2 worm cellular contexts compared by ENCODE assay signal in the genomic region with DNA sequence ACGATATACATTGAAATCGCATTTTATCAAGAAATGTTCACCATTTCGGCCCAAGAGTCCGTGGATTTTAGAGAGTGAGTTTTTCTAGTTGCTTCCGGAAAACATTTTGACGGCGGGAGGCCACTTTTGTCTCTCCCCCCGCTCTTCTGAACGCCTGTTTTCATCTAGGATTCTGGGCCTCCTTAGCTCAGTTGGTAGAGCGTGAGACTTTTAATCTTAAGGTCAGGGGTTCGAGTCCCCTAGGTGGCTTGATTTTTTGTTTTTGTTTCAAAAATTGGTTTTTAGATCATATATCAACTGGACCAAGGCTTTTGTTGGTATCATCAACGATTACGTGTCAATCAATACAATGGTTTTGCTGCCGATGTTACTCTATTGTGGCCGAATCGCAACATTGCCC.
TF ChIP-seq lines count a peak whose summit lies in the region.

No protein-coding gene starts in this region.

TF ChIP-seq in whole organism, L4 larva, 104 proteins besides CTCF, POLR2A, EP300 and RAD21 (continued from another document and continues in another):
- TF ChIP-seq unc-130 (GFP tag; optimal IDR thresholded peaks at IDR 0.05; lab: Kevin White, UChicago), result peak; percentile 55
- TF ChIP-seq zip-2 (tag; optimal IDR thresholded peaks at IDR 0.05; lab: Kevin White, UChicago), result no peak
- peak; percentile 16 for TF ChIP-seq rbr-2 (tag; optimal IDR thresholded peaks at IDR 0.05; lab: Kevin White, UChicago)
- peak; percentile 52 to 87; a peak in 1 of 4 replicates for TF ChIP-seq madf-5 (GFP tag; IDR thresholded peaks at IDR 0.05; lab: Robert Waterston, UW)
- TF ChIP-seq lin-15B (tag; optimal IDR thresholded peaks at IDR 0.05; lab: Kevin White, UChicago), result no peak
- TF ChIP-seq lsy-2 (tag; optimal IDR thresholded peaks at IDR 0.05; lab: Kevin White, UChicago), result no peak
- peak; percentile 21 for TF ChIP-seq hlh-30 (tag; optimal IDR thresholded peaks at IDR 0.05; lab: Kevin White, UChicago; ENCODE audit: insufficient read depth)
- no peak for TF ChIP-seq attf-4 (tag; optimal IDR thresholded peaks at IDR 0.05; lab: Kevin White, UChicago)
- TF ChIP-seq fos-1 (tag; optimal IDR thresholded peaks at IDR 0.05; lab: Kevin White, UChicago), result no peak
- TF ChIP-seq dmd-8 (GFP tag; IDR thresholded peaks at IDR 0.05; lab: Robert Waterston, UW), result peak; percentile 92
- 0 out of 2 replicates have a peak, but pooled peaks have one; percentile 5 for TF ChIP-seq ZK337.2 (GFP tag; IDR thresholded peaks at IDR 0.05; lab: Robert Waterston, UW)
- no peak for TF ChIP-seq zag-1 (tag; optimal IDR thresholded peaks at IDR 0.05; lab: Kevin White, UChicago)
- TF ChIP-seq lin-38 (GFP tag; IDR thresholded peaks at IDR 0.05; lab: Robert Waterston, UW), result no peak; the same call in 1 of the 2 replicates
- peak; percentile 84 for TF ChIP-seq F26F4.8 (GFP tag; conservative IDR thresholded peaks at IDR 0.05; lab: Robert Waterston, UW)
- peak; percentile 79; the same call in 1 of the 2 replicates for TF ChIP-seq F44E2.7 (GFP tag; IDR thresholded peaks at IDR 0.05; lab: Robert Waterston, UW)
- TF ChIP-seq Y105C5A.15 (GFP tag; IDR thresholded peaks at IDR 0.05; lab: Robert Waterston, UW), result peak; percentile 58; the same call in 1 of the 2 replicates
- TF ChIP-seq T26A8.4 (GFP tag; IDR thresholded peaks at IDR 0.05; lab: Robert Waterston, UW), result peak; percentile 65
- peak; percentile 80 for TF ChIP-seq ctbp-1 (GFP tag; IDR thresholded peaks at IDR 0.05; lab: Robert Waterston, UW)
- no peak; the same call in 1 of the 2 replicates for TF ChIP-seq hmg-1.1 (GFP tag; IDR thresholded peaks at IDR 0.05; lab: Robert Waterston, UW)
- no peak for TF ChIP-seq unc-39 (tag; optimal IDR thresholded peaks at IDR 0.05; lab: Kevin White, UChicago)
- TF ChIP-seq nhr-11 (tag; optimal IDR thresholded peaks at IDR 0.05; lab: Kevin White, UChicago), result no peak
- no peak for TF ChIP-seq dmd-9 (GFP tag; IDR thresholded peaks at IDR 0.05; lab: Robert Waterston, UW)
- TF ChIP-seq aly-2 (tag; optimal IDR thresholded peaks at IDR 0.05; lab: Kevin White, UChicago), result no peak
- peak; percentile 77; the same call in 1 of the 2 replicates for TF ChIP-seq nhr-41 (GFP tag; IDR thresholded peaks at IDR 0.05; lab: Robert Waterston, UW)
- 0 out of 2 replicates have a peak, but pooled peaks have one; percentile 63 for TF ChIP-seq daf-19 (GFP tag; conservative IDR thresholded peaks at IDR 0.05; lab: Robert Waterston, UW)
- TF ChIP-seq nhr-25 (tag; optimal IDR thresholded peaks at IDR 0.05; lab: Kevin White, UChicago; ENCODE audit: borderline replicate concordance, insufficient read depth), result no peak
- TF ChIP-seq ceh-32 (tag; optimal IDR thresholded peaks at IDR 0.05; lab: Kevin White, UChicago; ENCODE audit: poor library complexity), result no peak
- no peak for TF ChIP-seq zip-11 (GFP tag; IDR thresholded peaks at IDR 0.05; lab: Robert Waterston, UW)
- no peak for TF ChIP-seq ZK546.5 (tag; optimal IDR thresholded peaks at IDR 0.05; lab: Kevin White, UChicago)
- TF ChIP-seq R02D3.7 (tag; optimal IDR thresholded peaks at IDR 0.05; lab: Kevin White, UChicago), result no peak
- TF ChIP-seq nhr-111 (GFP tag; optimal IDR thresholded peaks at IDR 0.05; lab: Kevin White, UChicago), result peak; percentile 30
- no peak for TF ChIP-seq F10B5.3 (tag; optimal IDR thresholded peaks at IDR 0.05; lab: Kevin White, UChicago)
- no peak for TF ChIP-seq zfp-2 (tag; optimal IDR thresholded peaks at IDR 0.05; lab: Kevin White, UChicago)
- peak; percentile 81 for TF ChIP-seq vab-7 (GFP tag; IDR thresholded peaks at IDR 0.05; lab: Robert Waterston, UW)
- no peak for TF ChIP-seq ama-1 (optimal IDR thresholded peaks at IDR 0.05; lab: Kevin White, UChicago)
- TF ChIP-seq hif-1 (tag; optimal IDR thresholded peaks at IDR 0.05; lab: Kevin White, UChicago), result no peak
- TF ChIP-seq pha-4 (GFP tag; IDR thresholded peaks at IDR 0.05; lab: Robert Waterston, UW), result peak; percentile 82
- TF ChIP-seq pha-4 (tag; optimal IDR thresholded peaks at IDR 0.05; lab: Kevin White, UChicago), result no peak
- no peak for TF ChIP-seq ceh-82 (tag; optimal IDR thresholded peaks at IDR 0.05; lab: Kevin White, UChicago)
- TF ChIP-seq sdz-12 (GFP tag; optimal IDR thresholded peaks at IDR 0.05; lab: Kevin White, UChicago), result peak; percentile 8
- TF ChIP-seq mep-1 (tag; optimal IDR thresholded peaks at IDR 0.05; lab: Kevin White, UChicago), result no peak
- no peak for TF ChIP-seq dpl-1 (GFP tag; optimal IDR thresholded peaks at IDR 0.05; lab: Kevin White, UChicago)
- no peak for TF ChIP-seq ces-1 (GFP tag; optimal IDR thresholded peaks at IDR 0.05; lab: Kevin White, UChicago)
- peak; percentile 62; the same call in 1 of the 2 replicates for TF ChIP-seq mdt-29 (GFP tag; IDR thresholded peaks at IDR 0.05; lab: Robert Waterston, UW)
- no peak for TF ChIP-seq dmd-6 (GFP tag; IDR thresholded peaks at IDR 0.05; lab: Robert Waterston, UW)
- TF ChIP-seq F37D6.2 (tag; optimal IDR thresholded peaks at IDR 0.05; lab: Kevin White, UChicago), result no peak
- TF ChIP-seq fkh-10 (GFP tag; optimal IDR thresholded peaks at IDR 0.05; lab: Kevin White, UChicago), result no peak
- no peak for TF ChIP-seq hlh-11 (tag; optimal IDR thresholded peaks at IDR 0.05; lab: Kevin White, UChicago)
- TF ChIP-seq ztf-11 (tag; optimal IDR thresholded peaks at IDR 0.05; lab: Kevin White, UChicago), result no peak
- no peak; the same call in 1 of the 2 replicates for TF ChIP-seq nhr-42 (GFP tag; IDR thresholded peaks at IDR 0.05; lab: Robert Waterston, UW)
- no peak for TF ChIP-seq nhr-76 (tag; optimal IDR thresholded peaks at IDR 0.05; lab: Kevin White, UChicago)
- TF ChIP-seq jun-1 (tag; optimal IDR thresholded peaks at IDR 0.05; lab: Kevin White, UChicago), result no peak
- no peak for TF ChIP-seq nhr-6 (tag; optimal IDR thresholded peaks at IDR 0.05; lab: Kevin White, UChicago)
- TF ChIP-seq ztf-7 (tag; optimal IDR thresholded peaks at IDR 0.05; lab: Kevin White, UChicago), result no peak
- TF ChIP-seq nhr-237 (tag; optimal IDR thresholded peaks at IDR 0.05; lab: Kevin White, UChicago), result no peak
- TF ChIP-seq D1046.2 (GFP tag; IDR thresholded peaks at IDR 0.05; lab: Robert Waterston, UW), result peak; percentile 78; the same call in 1 of the 2 replicates
- TF ChIP-seq spr-3 (GFP tag; optimal IDR thresholded peaks at IDR 0.05; lab: Kevin White, UChicago), result no peak
- TF ChIP-seq snpc-1.2 (GFP tag; IDR thresholded peaks at IDR 0.05; lab: Robert Waterston, UW), result peak; percentile 99
- no peak for TF ChIP-seq set-16 (GFP tag; IDR thresholded peaks at IDR 0.05; lab: Robert Waterston, UW)
- TF ChIP-seq Y48G9A.11 (GFP tag; IDR thresholded peaks at IDR 0.05; lab: Robert Waterston, UW), result peak; percentile 76
- TF ChIP-seq lir-3 (tag; optimal IDR thresholded peaks at IDR 0.05; lab: Kevin White, UChicago), result peak; percentile 6
- no peak for TF ChIP-seq Y75B8A.6 (GFP tag; IDR thresholded peaks at IDR 0.05; lab: Robert Waterston, UW)
- TF ChIP-seq lin-1 (GFP tag; IDR thresholded peaks at IDR 0.05; lab: Robert Waterston, UW), result peak; percentile 61

TF ChIP-seq in whole organism, late embryonic, 69 proteins besides CTCF, POLR2A, EP300 and RAD21 (continued from another document):
- TF ChIP-seq fkh-6 (tag; optimal IDR thresholded peaks at IDR 0.05; lab: Kevin White, UChicago) (no peak), pat-9 (tag; optimal IDR thresholded peaks at IDR 0.05; lab: Kevin White, UChicago) (peak; percentile 23), K09A11.1 (tag; optimal IDR thresholded peaks at IDR 0.05; lab: Kevin White, UChicago; ENCODE audit: insufficient read depth) (no peak), dve-1 (tag; optimal IDR thresholded peaks at IDR 0.05; lab: Kevin White, UChicago) (no peak), nhr-232 (tag; optimal IDR thresholded peaks at IDR 0.05; lab: Kevin White, UChicago) (peak; percentile 32), ceh-24 (tag; optimal IDR thresholded peaks at IDR 0.05; lab: Kevin White, UChicago) (no peak)
